Fruit fly (Drosophila melanogaster): ENCODE data around the gene CG33700.

dm6 chr3L:9550873-9551580 lies 25.7 kb upstream of the CG33700 start:
- no peak for TF ChIP-seq Ravus (GFP tag; IDR thresholded peaks at IDR 0.05)
- no peak for TF ChIP-seq CG6854 (GFP tag; optimal IDR thresholded peaks at IDR 0.05)
- no peak; the same call in 1 of the 2 replicates for TF ChIP-seq vvl (GFP tag; IDR thresholded peaks at IDR 0.05)
- TF ChIP-seq CG10462 (GFP tag; optimal IDR thresholded peaks at IDR 0.05) = no peak
- TF ChIP-seq Dip2 (GFP tag; IDR thresholded peaks at IDR 0.05) = no peak
- no peak for TF ChIP-seq fd102C (GFP tag; optimal IDR thresholded peaks at IDR 0.05)
- no peak for TF ChIP-seq kay (GFP tag; optimal IDR thresholded peaks at IDR 0.05)
- no peak for TF ChIP-seq CG9609 (GFP tag; optimal IDR thresholded peaks at IDR 0.05)

Measured in whole organism, embryonic.